Fruit fly (Drosophila melanogaster) Kc167 (cell line): ENCODE measurements around the gene CG14650.

ENCODE experiments used
- Sin3A ChIP-seq: fragments of >200 bp; optimal IDR thresholded peaks from 2 replicates; lab custom pipeline; 2018; ENCODE audit warnings: missing external identifiers
- h ChIP-seq: fragments of >200 bp; optimal IDR thresholded peaks from 3 replicates; lab custom pipeline; 2018; ENCODE audit warnings: missing external identifiers
- insv ChIP-seq: fragments of >200 bp; optimal IDR thresholded peaks from 3 replicates; lab custom pipeline; 2018; ENCODE audit warnings: missing external identifiers

- TF ChIP-seq insv (lab: Kevin White, UChicago) (no peak), h (lab: Kevin White, UChicago) (no peak), Sin3A (lab: Kevin White, UChicago) (no peak)
Measured at dm6 chr3R:4394117-4394516, 43.1 kb upstream of the CG14650 start, which contains the start of gene CG34112.
